Fruit fly (Drosophila melanogaster) whole organism, prepupa: ENCODE data around the gene Vlet.

ENCODE experiments used
- Blimp-1 ChIP-seq: fragments of 200-800 bp; sonication (Bioruptor generic); optimal IDR thresholded peaks from 3 replicates; lab custom pipeline; 2017; ENCODE audit warnings: missing biosample characterization, missing genetic modification characterization, mild to moderate bottlenecking, moderate library complexity, missing genetic modification reagents
- CG10631 ChIP-seq: fragments of 200-800 bp; sonication (Bioruptor generic); optimal IDR thresholded peaks from 2 replicates; lab custom pipeline; 2016; ENCODE audit warnings: missing biosample characterization, missing genetic modification characterization
- CG11294 ChIP-seq: fragments of 200-800 bp; sonication (Bioruptor generic); IDR thresholded peaks from 2 replicates; pipeline ENCODE4 v1.3.6; 2022; ENCODE audit warnings: missing biosample characterization, missing genetic modification characterization
- CG11762 ChIP-seq: fragments of 200-800 bp; sonication (Bioruptor generic); optimal IDR thresholded peaks from 3 replicates; lab custom pipeline; 2016; ENCODE audit warnings: missing biosample characterization, missing genetic modification characterization; ENCODE audit not compliant: insufficient read depth
- CG15336 ChIP-seq: fragments of 200-800 bp; sonication (Bioruptor generic); IDR thresholded peaks from 2 replicates; pipeline ENCODE4 v1.3.6; 2022; ENCODE audit warnings: missing biosample characterization, missing genetic modification characterization
- CG1621 ChIP-seq: fragments of 200-800 bp; sonication (Bioruptor generic); optimal IDR thresholded peaks from 3 replicates; lab custom pipeline; 2018; ENCODE audit warnings: missing biosample characterization, mild to moderate bottlenecking, missing genetic modification characterization
- CG16779 ChIP-seq: fragments of 200-800 bp; sonication (Bioruptor generic); optimal IDR thresholded peaks from 3 replicates; lab custom pipeline; 2017; ENCODE audit warnings: missing biosample characterization, mild to moderate bottlenecking, missing genetic modification characterization
- CG3032 ChIP-seq: fragments of 200-800 bp; optimal IDR thresholded peaks from 2 replicates; lab custom pipeline; 2019; ENCODE audit warnings: missing biosample characterization, mild to moderate bottlenecking, missing genetic modification characterization, moderate library complexity
- CG31627 ChIP-seq: fragments of 200-800 bp; sonication (Bioruptor generic); optimal IDR thresholded peaks from 3 replicates; lab custom pipeline; 2016; ENCODE audit warnings: missing biosample characterization, missing genetic modification characterization
- CG32006 ChIP-seq: fragments of 200-800 bp; sonication (Bioruptor generic); optimal IDR thresholded peaks from 3 replicates; lab custom pipeline; 2017; ENCODE audit warnings: missing biosample characterization, mild to moderate bottlenecking, missing genetic modification characterization
- CG34406 ChIP-seq: fragments of 200-800 bp; sonication (Bioruptor generic); optimal IDR thresholded peaks from 3 replicates; lab custom pipeline; 2016; ENCODE audit warnings: missing biosample characterization, missing genetic modification characterization
- CG4318 ChIP-seq: fragments of 200-800 bp; sonication (Bioruptor generic); optimal IDR thresholded peaks from 3 replicates; lab custom pipeline; 2017; ENCODE audit warnings: missing biosample characterization, mild to moderate bottlenecking, missing genetic modification characterization
- CG6163 ChIP-seq: fragments of 200-800 bp; sonication (Bioruptor generic); IDR thresholded peaks from 3 replicates; pipeline ENCODE4 v1.3.6; 2022; ENCODE audit warnings: missing biosample characterization, missing genetic modification characterization
- CG6276 ChIP-seq: fragments of 200-800 bp; sonication (Bioruptor generic); optimal IDR thresholded peaks from 2 replicates; lab custom pipeline; 2017; ENCODE audit warnings: missing biosample characterization, mild to moderate bottlenecking, missing genetic modification characterization
- CG6792 ChIP-seq: fragments of 200-800 bp; sonication (Bioruptor generic); optimal IDR thresholded peaks from 3 replicates; lab custom pipeline; 2016; ENCODE audit warnings: missing biosample characterization, missing genetic modification characterization
- CG6808 ChIP-seq: fragments of 200-800 bp; sonication (Bioruptor generic); optimal IDR thresholded peaks from 3 replicates; lab custom pipeline; 2017; ENCODE audit warnings: missing biosample characterization, missing genetic modification characterization, mild to moderate bottlenecking, moderate library complexity, missing genetic modification reagents
- CG8319 ChIP-seq: fragments of 200-800 bp; sonication (Bioruptor generic); optimal IDR thresholded peaks from 3 replicates; lab custom pipeline; 2016; ENCODE audit warnings: missing biosample characterization, missing genetic modification characterization
- CG8632 ChIP-seq: fragments of 200-800 bp; sonication (Bioruptor generic); optimal IDR thresholded peaks from 3 replicates; lab custom pipeline; 2016; ENCODE audit warnings: missing biosample characterization, missing genetic modification characterization
- CG9139 ChIP-seq: fragments of 200-800 bp; sonication (Bioruptor generic); optimal IDR thresholded peaks from 3 replicates; lab custom pipeline; 2017; ENCODE audit warnings: missing biosample characterization, mild to moderate bottlenecking, missing genetic modification characterization
- Eip78C ChIP-seq: fragments of 200-800 bp; sonication (Bioruptor generic); peaks from one replicate; lab custom pipeline; 2016; ENCODE audit warnings: missing biosample characterization, missing genetic modification characterization
- Eip93F ChIP-seq: fragments of 200-800 bp; sonication (Bioruptor generic); optimal IDR thresholded peaks from 2 replicates; lab custom pipeline; 2016; ENCODE audit warnings: missing biosample characterization, mild to moderate bottlenecking, missing genetic modification characterization
- Ets21C ChIP-seq: fragments of 200-800 bp; sonication (Bioruptor generic); optimal IDR thresholded peaks from 3 replicates; lab custom pipeline; 2016; ENCODE audit warnings: missing biosample characterization, missing genetic modification characterization
- Ets96B ChIP-seq: fragments of 200-800 bp; optimal IDR thresholded peaks from 2 replicates; lab custom pipeline; 2019; ENCODE audit warnings: missing biosample characterization, mild to moderate bottlenecking, missing genetic modification characterization, moderate library complexity
- Gug ChIP-seq: fragments of 200-800 bp; sonication (Bioruptor generic); IDR thresholded peaks from 2 replicates; pipeline ENCODE4 v1.3.6; 2022; ENCODE audit warnings: missing biosample characterization, missing genetic modification characterization
- Hr38 ChIP-seq: sonication (Bioruptor generic); optimal IDR thresholded peaks from 2 replicates; lab custom pipeline; 2016; ENCODE audit warnings: missing biosample characterization, missing genetic modification characterization
- Hr39 ChIP-seq: fragments of 200-800 bp; sonication (Bioruptor generic); optimal IDR thresholded peaks from 2 replicates; lab custom pipeline; 2016; ENCODE audit warnings: missing biosample characterization, missing genetic modification characterization
- Hr4 ChIP-seq: fragments of 200-800 bp; sonication (Bioruptor generic); optimal IDR thresholded peaks from 3 replicates; lab custom pipeline; 2016; ENCODE audit warnings: missing biosample characterization, missing genetic modification characterization
- Lpt ChIP-seq: fragments of 200-800 bp; sonication (Bioruptor generic); optimal IDR thresholded peaks from 3 replicates; lab custom pipeline; 2016; ENCODE audit warnings: missing biosample characterization, missing genetic modification characterization
- Met ChIP-seq: fragments of 200-800 bp; sonication (Bioruptor generic); optimal IDR thresholded peaks from 3 replicates; lab custom pipeline; 2016; ENCODE audit warnings: missing biosample characterization, missing genetic modification characterization
- OdsH ChIP-seq: fragments of 200-800 bp; sonication (Bioruptor generic); optimal IDR thresholded peaks from 3 replicates; lab custom pipeline; 2016; ENCODE audit warnings: missing biosample characterization, missing genetic modification characterization
- Sox102F ChIP-seq: fragments of 200-800 bp; sonication (Bioruptor generic); optimal IDR thresholded peaks from 2 replicates; lab custom pipeline; 2016; ENCODE audit warnings: missing biosample characterization, mild to moderate bottlenecking, missing genetic modification characterization
- Sox14 ChIP-seq: fragments of 200-800 bp; sonication (Bioruptor generic); optimal IDR thresholded peaks from 3 replicates; lab custom pipeline; 2016; ENCODE audit warnings: missing biosample characterization, missing genetic modification characterization
- Sox15 ChIP-seq: fragments of 200-800 bp; sonication (Bioruptor generic); optimal IDR thresholded peaks from 3 replicates; lab custom pipeline; 2016; ENCODE audit warnings: missing biosample characterization, missing genetic modification characterization
- achi ChIP-seq: fragments of 200-800 bp; sonication (Bioruptor generic); optimal IDR thresholded peaks from 3 replicates; lab custom pipeline; 2016; ENCODE audit warnings: missing biosample characterization, missing genetic modification characterization
- cyc ChIP-seq: fragments of 200-800 bp; sonication (Bioruptor generic); optimal IDR thresholded peaks from 3 replicates; lab custom pipeline; 2016; ENCODE audit warnings: missing biosample characterization, missing genetic modification characterization
- dac ChIP-seq: fragments of 200-800 bp; sonication (Bioruptor generic); optimal IDR thresholded peaks from 2 replicates; lab custom pipeline; 2017; ENCODE audit warnings: missing biosample characterization, mild to moderate bottlenecking, missing genetic modification characterization
- eg ChIP-seq: fragments of 200-800 bp; sonication (Bioruptor generic); IDR thresholded peaks from 3 replicates; pipeline ENCODE4 v1.3.6; 2022; ENCODE audit warnings: missing biosample characterization, missing genetic modification characterization
- fd59A ChIP-seq: fragments of 200-800 bp; sonication (Bioruptor generic); optimal IDR thresholded peaks from 2 replicates; lab custom pipeline; 2017; ENCODE audit warnings: missing biosample characterization, mild to moderate bottlenecking, missing genetic modification characterization, missing genetic modification reagents
- fkh ChIP-seq: fragments of 200-800 bp; sonication (Bioruptor generic); optimal IDR thresholded peaks from 3 replicates; lab custom pipeline; 2017; ENCODE audit warnings: missing biosample characterization, mild to moderate bottlenecking, missing genetic modification characterization, moderate library complexity
- lz ChIP-seq: fragments of 200-800 bp; sonication (Bioruptor generic); optimal IDR thresholded peaks from 3 replicates; lab custom pipeline; 2016; ENCODE audit warnings: missing biosample characterization, missing genetic modification characterization
- pdm3 ChIP-seq: fragments of 200-800 bp; sonication (Bioruptor generic); optimal IDR thresholded peaks from 3 replicates; lab custom pipeline; 2016; ENCODE audit warnings: missing biosample characterization, missing genetic modification characterization
- spab ChIP-seq: fragments of 200-800 bp; sonication (Bioruptor generic); optimal IDR thresholded peaks from 2 replicates; lab custom pipeline; 2017; ENCODE audit warnings: missing biosample characterization, mild to moderate bottlenecking, missing genetic modification characterization, missing genetic modification reagents
- ss ChIP-seq, 2 experiments: fragments of 200-800 bp; sonication (Bioruptor generic); optimal IDR thresholded peaks; 2 replicates in 1 of 2; 3 replicates in 1 of 2; lab custom pipeline; 2017 to 2018; ENCODE audit warnings: mild to moderate bottlenecking in 2 of 2, missing biosample characterization in 2 of 2, missing genetic modification characterization in 2 of 2, moderate library complexity in 1 of 2
- svp ChIP-seq: fragments of 200-800 bp; sonication (Bioruptor generic); peaks from one replicate; lab custom pipeline; 2016; ENCODE audit warnings: missing biosample characterization, missing genetic modification characterization
- topi ChIP-seq: fragments of 200-800 bp; sonication (Bioruptor generic); optimal IDR thresholded peaks from 3 replicates; lab custom pipeline; 2016; ENCODE audit warnings: missing biosample characterization, missing genetic modification characterization
- vri ChIP-seq: fragments of 200-800 bp; sonication (Bioruptor generic); optimal IDR thresholded peaks from 3 replicates; lab custom pipeline; 2016; ENCODE audit warnings: missing biosample characterization, mild to moderate bottlenecking, missing genetic modification characterization

Vlet gene

DNA sequence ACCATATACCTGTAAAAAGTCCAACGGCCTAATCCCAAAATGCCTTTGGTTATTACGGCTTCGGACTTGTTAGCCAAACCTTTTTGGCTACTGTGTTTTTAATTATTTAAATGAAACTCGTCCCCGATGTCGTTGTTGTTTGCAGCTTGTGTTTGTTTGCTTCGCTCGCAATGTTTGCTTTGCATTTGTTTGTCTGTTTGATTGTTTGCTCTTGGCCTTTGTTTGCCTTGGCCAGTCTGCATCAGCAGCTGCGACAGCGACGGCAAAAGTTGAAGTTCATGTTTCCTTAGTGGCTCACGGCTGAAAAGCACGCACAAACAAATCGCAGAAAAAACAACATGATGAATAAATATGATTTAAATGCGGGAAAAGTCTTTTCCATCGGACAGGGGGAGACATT lies 17.9 kb downstream of the Vlet start (continued):
- TF ChIP-seq svp (no peak), Hr39 (GFP tag; lab: Kevin White, UChicago) (no peak), Lpt (GFP tag; lab: Kevin White, UChicago) (no peak), Eip78C (GFP tag; lab: Kevin White, UChicago) (peak; percentile 76), eg (no peak), fkh (peak; percentile 62), Blimp-1 (GFP tag; lab: Kevin White, UChicago) (peak; percentile 2), Hr38 (GFP tag; lab: Kevin White, UChicago) (no peak), CG31627 (GFP tag; lab: Kevin White, UChicago) (no peak), Sox15 (no peak), Eip93F (GFP tag; lab: Kevin White, UChicago) (no peak), Sox14 (GFP tag; lab: Kevin White, UChicago) (no peak), CG34406 (GFP tag; lab: Kevin White, UChicago) (peak; percentile 50), CG8319 (GFP tag; lab: Kevin White, UChicago) (peak; percentile 7), CG11294 (GFP tag; lab: Robert Waterston, UW) (no peak), topi (GFP tag; lab: Kevin White, UChicago) (no peak), CG9139 (GFP tag; lab: Kevin White, UChicago) (no peak), spab (GFP tag; lab: Kevin White, UChicago) (no peak), fd59A (GFP tag; lab: Kevin White, UChicago) (no peak), Ets21C (GFP tag; lab: Kevin White, UChicago) (no peak), achi (GFP tag; lab: Kevin White, UChicago) (no peak), CG6276 (GFP tag; lab: Kevin White, UChicago) (no peak), ss (GFP tag; optimal IDR thresholded peaks at IDR 0.05; lab: Kevin White, UChicago) (no peak), CG6792 (GFP tag; lab: Kevin White, UChicago) (peak; percentile 50), CG1621 (tag; lab: Kevin White, UChicago) (no peak), Gug (GFP tag; lab: Robert Waterston, UW) (no peak), vri (peak; percentile 0)

DNA sequence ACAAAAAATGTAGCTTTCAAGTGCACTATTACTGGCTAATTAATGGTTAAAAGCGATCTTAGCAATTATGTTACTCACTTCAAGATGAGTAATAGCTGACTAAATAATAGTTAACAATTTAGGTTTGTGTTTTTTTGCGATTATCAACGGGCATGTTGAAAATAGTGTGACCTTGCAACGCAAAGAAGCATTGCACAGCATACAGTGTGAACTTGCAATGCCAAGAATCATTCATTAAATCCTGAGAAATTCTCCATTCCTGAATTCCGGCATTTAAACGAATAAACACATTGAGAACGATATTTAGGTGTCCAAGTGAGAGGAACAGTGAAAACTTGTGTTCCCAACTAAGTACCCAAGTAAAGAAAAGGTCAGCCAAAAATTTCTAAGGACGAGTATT lies 18.8 kb downstream of the Vlet start:
- TF ChIP-seq Lpt (GFP tag; lab: Kevin White, UChicago) = no peak

DNA sequence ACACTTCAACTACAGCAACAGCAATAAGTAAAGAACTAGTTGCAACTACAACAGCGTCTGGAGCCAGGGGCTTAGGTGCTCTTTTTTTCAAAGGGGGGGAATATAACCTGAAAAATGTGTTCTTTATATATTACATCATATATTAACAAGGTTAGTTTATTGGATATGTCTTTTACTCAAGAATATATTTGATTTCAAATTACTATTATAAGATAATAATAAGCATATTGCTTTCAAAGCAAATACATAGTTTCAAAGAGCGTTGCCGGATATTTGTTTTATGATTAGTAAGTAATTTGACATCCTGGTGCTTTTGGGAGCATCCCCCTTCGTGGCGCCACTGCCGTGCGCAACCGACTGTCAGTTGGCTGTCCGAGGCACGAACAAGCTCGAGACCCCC lies 19.3 kb downstream of the Vlet start:
- TF ChIP-seq CG8632 (GFP tag; lab: Kevin White, UChicago) (peak; percentile 81), Sox14 (GFP tag; lab: Kevin White, UChicago) (peak; percentile 53), CG6276 (GFP tag; lab: Kevin White, UChicago) (peak; percentile 93), CG1621 (tag; lab: Kevin White, UChicago) (peak; percentile 70), CG32006 (GFP tag; lab: Kevin White, UChicago) (peak; percentile 95), CG6792 (GFP tag; lab: Kevin White, UChicago) (peak; percentile 64), CG16779 (tag; lab: Kevin White, UChicago) (peak; percentile 86), Sox102F (GFP tag; lab: Kevin White, UChicago) (no peak), achi (GFP tag; lab: Kevin White, UChicago) (peak; percentile 85), Hr39 (GFP tag; lab: Kevin White, UChicago) (no peak), Ets96B (peak; percentile 83), Met (GFP tag; lab: Kevin White, UChicago) (peak; percentile 70), OdsH (GFP tag; lab: Kevin White, UChicago) (peak; percentile 88), topi (GFP tag; lab: Kevin White, UChicago) (peak; percentile 37), CG9139 (GFP tag; lab: Kevin White, UChicago) (peak; percentile 75), CG3032 (tag; lab: Kevin White, UChicago) (peak; percentile 89), fkh (no peak), lz (GFP tag; lab: Kevin White, UChicago) (peak; percentile 1), CG8319 (GFP tag; lab: Kevin White, UChicago) (peak; percentile 53), Blimp-1 (GFP tag; lab: Kevin White, UChicago) (no peak), Gug (GFP tag; lab: Robert Waterston, UW) (peak; percentile 85), CG31627 (GFP tag; lab: Kevin White, UChicago) (no peak), dac (peak; percentile 83), cyc (GFP tag; lab: Kevin White, UChicago) (peak; percentile 17), Eip93F (GFP tag; lab: Kevin White, UChicago) (no peak), CG15336 (peak; percentile 94), CG10631 (GFP tag; lab: Kevin White, UChicago) (peak; percentile 83), pdm3 (GFP tag; lab: Kevin White, UChicago) (peak; percentile 80), svp (peak; percentile 65), CG4318 (GFP tag; lab: Kevin White, UChicago) (peak; percentile 91), CG6163 (GFP tag; lab: Robert Waterston, UW) (peak; percentile 82), CG6808 (GFP tag; lab: Kevin White, UChicago) (peak; percentile 89), Hr38 (GFP tag; lab: Kevin White, UChicago) (no peak), CG11762 (GFP tag; lab: Kevin White, UChicago) (peak; percentile 77), CG34406 (GFP tag; lab: Kevin White, UChicago) (peak; percentile 75), Hr4 (GFP tag; lab: Kevin White, UChicago) (peak; percentile 79)
